Worm (Caenorhabditis elegans): ENCODE measurements around the gene srh-299.

srh-299 gene

ce11 chrV:15873762-15874161 is 10.6 kb downstream of the srh-299 start:
- peak; percentile 91 for TF ChIP-seq med-1 (GFP tag; optimal IDR thresholded peaks at IDR 0.05; ENCODE audit: insufficient read depth)
- peak; percentile 100 for TF ChIP-seq ref-1 (GFP tag; conservative IDR thresholded peaks at IDR 0.05)
- TF ChIP-seq cog-1 (tag; optimal IDR thresholded peaks at IDR 0.05) = peak; percentile 96
- TF ChIP-seq ztf-29 (GFP tag; IDR thresholded peaks at IDR 0.05) = peak; percentile 100
- peak; percentile 99 for TF ChIP-seq T22C8.4 (GFP tag; IDR thresholded peaks at IDR 0.05)
- peak; percentile 100 for TF ChIP-seq tab-1 (GFP tag; IDR thresholded peaks at IDR 0.05)
- peak; percentile 99 for TF ChIP-seq ztf-23 (GFP tag; IDR thresholded peaks at IDR 0.05)
- TF ChIP-seq flt-1 (GFP tag; IDR thresholded peaks at IDR 0.05) = peak; percentile 99
- peak; percentile 99 for TF ChIP-seq klf-2 (GFP tag; conservative IDR thresholded peaks at IDR 0.05)

ce11 chrV:15876308-15876707 is 13.2 kb downstream of the srh-299 start, which contains the start of gene nhr-102:
Gene nhr-102, minus strand, starts transcription at chrV:15876408.
- TF ChIP-seq flt-1 (GFP tag; IDR thresholded peaks at IDR 0.05) = no peak

- TF ChIP-seq med-1 (GFP tag; optimal IDR thresholded peaks at IDR 0.05; ENCODE audit: insufficient read depth) = no peak
- TF ChIP-seq tab-1 (GFP tag; IDR thresholded peaks at IDR 0.05) = no peak
- TF ChIP-seq T22C8.4 (GFP tag; IDR thresholded peaks at IDR 0.05) = no peak
- TF ChIP-seq ztf-23 (GFP tag; IDR thresholded peaks at IDR 0.05) = no peak
- no peak for TF ChIP-seq ztf-29 (GFP tag; IDR thresholded peaks at IDR 0.05)
- TF ChIP-seq klf-2 (GFP tag; conservative IDR thresholded peaks at IDR 0.05) = no peak
- no peak for TF ChIP-seq ref-1 (GFP tag; conservative IDR thresholded peaks at IDR 0.05)
- no peak for TF ChIP-seq cog-1 (tag; optimal IDR thresholded peaks at IDR 0.05)
- no peak for TF ChIP-seq flt-1 (GFP tag; IDR thresholded peaks at IDR 0.05)
These were observed 16.4 kb downstream of the srh-299 start, which contains the start of gene nhr-84 for ce11 chrV:15879508-15879907. Gene nhr-84, minus strand, starts transcription at chrV:15879608.

- TF ChIP-seq med-1 (GFP tag; optimal IDR thresholded peaks at IDR 0.05; ENCODE audit: insufficient read depth) (no peak), tab-1 (GFP tag; IDR thresholded peaks at IDR 0.05) (no peak), T22C8.4 (GFP tag; IDR thresholded peaks at IDR 0.05) (no peak), ztf-29 (GFP tag; IDR thresholded peaks at IDR 0.05) (no peak), ref-1 (GFP tag; conservative IDR thresholded peaks at IDR 0.05) (no peak), ztf-23 (GFP tag; IDR thresholded peaks at IDR 0.05) (no peak), flt-1 (GFP tag; IDR thresholded peaks at IDR 0.05) (no peak), klf-2 (GFP tag; conservative IDR thresholded peaks at IDR 0.05) (no peak), cog-1 (tag; optimal IDR thresholded peaks at IDR 0.05) (no peak)
These were observed 16.9 kb downstream of the srh-299 start for ce11 chrV:15880033-15880432.

ce11 chrV:15880705-15881104 is 17.6 kb downstream of the srh-299 start:
- TF ChIP-seq tab-1 (GFP tag; IDR thresholded peaks at IDR 0.05) (no peak), klf-2 (GFP tag; conservative IDR thresholded peaks at IDR 0.05) (no peak), ref-1 (GFP tag; conservative IDR thresholded peaks at IDR 0.05) (no peak)

- TF ChIP-seq ztf-29 (GFP tag; IDR thresholded peaks at IDR 0.05) (no peak), ref-1 (GFP tag; conservative IDR thresholded peaks at IDR 0.05) (no peak), flt-1 (GFP tag; IDR thresholded peaks at IDR 0.05) (no peak), ztf-23 (GFP tag; IDR thresholded peaks at IDR 0.05) (no peak), tab-1 (GFP tag; IDR thresholded peaks at IDR 0.05) (no peak), cog-1 (tag; optimal IDR thresholded peaks at IDR 0.05) (no peak), klf-2 (GFP tag; conservative IDR thresholded peaks at IDR 0.05) (no peak), med-1 (GFP tag; optimal IDR thresholded peaks at IDR 0.05; ENCODE audit: insufficient read depth) (no peak), T22C8.4 (GFP tag; IDR thresholded peaks at IDR 0.05) (no peak)
These were observed 21.6 kb downstream of the srh-299 start, which contains the start of gene oac-42 for ce11 chrV:15884698-15885097. Gene oac-42, minus strand, starts transcription at chrV:15884798.

- TF ChIP-seq med-1 (GFP tag; optimal IDR thresholded peaks at IDR 0.05; ENCODE audit: insufficient read depth) (no peak), klf-2 (GFP tag; conservative IDR thresholded peaks at IDR 0.05) (no peak), ztf-23 (GFP tag; IDR thresholded peaks at IDR 0.05) (no peak), ref-1 (GFP tag; conservative IDR thresholded peaks at IDR 0.05) (no peak), flt-1 (GFP tag; IDR thresholded peaks at IDR 0.05) (no peak), ztf-29 (GFP tag; IDR thresholded peaks at IDR 0.05) (no peak)
These were observed 22.8 kb downstream of the srh-299 start, which contains the start of gene T06C12.9 for ce11 chrV:15885967-15886366. Gene T06C12.9, minus strand, starts transcription at chrV:15886067.

- TF ChIP-seq klf-2 (GFP tag; conservative IDR thresholded peaks at IDR 0.05) (no peak), ztf-23 (GFP tag; IDR thresholded peaks at IDR 0.05) (no peak), T22C8.4 (GFP tag; IDR thresholded peaks at IDR 0.05) (no peak), ref-1 (GFP tag; conservative IDR thresholded peaks at IDR 0.05) (no peak), cog-1 (tag; optimal IDR thresholded peaks at IDR 0.05) (no peak), tab-1 (GFP tag; IDR thresholded peaks at IDR 0.05) (no peak), flt-1 (GFP tag; IDR thresholded peaks at IDR 0.05) (no peak), med-1 (GFP tag; optimal IDR thresholded peaks at IDR 0.05; ENCODE audit: insufficient read depth) (no peak), ztf-29 (GFP tag; IDR thresholded peaks at IDR 0.05) (no peak)
These were observed 24.7 kb downstream of the srh-299 start for ce11 chrV:15887708-15888295.

- TF ChIP-seq ref-1 (GFP tag; conservative IDR thresholded peaks at IDR 0.05) (no peak), flt-1 (GFP tag; IDR thresholded peaks at IDR 0.05) (no peak), med-1 (GFP tag; optimal IDR thresholded peaks at IDR 0.05; ENCODE audit: insufficient read depth) (no peak), ztf-29 (GFP tag; IDR thresholded peaks at IDR 0.05) (no peak), cog-1 (tag; optimal IDR thresholded peaks at IDR 0.05) (no peak), tab-1 (GFP tag; IDR thresholded peaks at IDR 0.05) (no peak), ztf-23 (GFP tag; IDR thresholded peaks at IDR 0.05) (no peak), T22C8.4 (GFP tag; IDR thresholded peaks at IDR 0.05) (no peak), klf-2 (GFP tag; conservative IDR thresholded peaks at IDR 0.05) (no peak)
These were observed 25.6 kb downstream of the srh-299 start, which contains the start of gene cgt-1 for ce11 chrV:15888751-15889150. Gene cgt-1, minus strand, starts transcription at chrV:15888851.

ce11 chrV:15890115-15890514 is 27.0 kb downstream of the srh-299 start:
- no peak for TF ChIP-seq ztf-29 (GFP tag; IDR thresholded peaks at IDR 0.05)
- no peak for TF ChIP-seq tab-1 (GFP tag; IDR thresholded peaks at IDR 0.05)
- no peak for TF ChIP-seq klf-2 (GFP tag; conservative IDR thresholded peaks at IDR 0.05)
- no peak for TF ChIP-seq T22C8.4 (GFP tag; IDR thresholded peaks at IDR 0.05)
- no peak for TF ChIP-seq flt-1 (GFP tag; IDR thresholded peaks at IDR 0.05)
- TF ChIP-seq cog-1 (tag; optimal IDR thresholded peaks at IDR 0.05) = no peak
- TF ChIP-seq ref-1 (GFP tag; conservative IDR thresholded peaks at IDR 0.05) = no peak
- TF ChIP-seq med-1 (GFP tag; optimal IDR thresholded peaks at IDR 0.05; ENCODE audit: insufficient read depth) = no peak
- TF ChIP-seq ztf-23 (GFP tag; IDR thresholded peaks at IDR 0.05) = no peak
